In the genomic region with DNA sequence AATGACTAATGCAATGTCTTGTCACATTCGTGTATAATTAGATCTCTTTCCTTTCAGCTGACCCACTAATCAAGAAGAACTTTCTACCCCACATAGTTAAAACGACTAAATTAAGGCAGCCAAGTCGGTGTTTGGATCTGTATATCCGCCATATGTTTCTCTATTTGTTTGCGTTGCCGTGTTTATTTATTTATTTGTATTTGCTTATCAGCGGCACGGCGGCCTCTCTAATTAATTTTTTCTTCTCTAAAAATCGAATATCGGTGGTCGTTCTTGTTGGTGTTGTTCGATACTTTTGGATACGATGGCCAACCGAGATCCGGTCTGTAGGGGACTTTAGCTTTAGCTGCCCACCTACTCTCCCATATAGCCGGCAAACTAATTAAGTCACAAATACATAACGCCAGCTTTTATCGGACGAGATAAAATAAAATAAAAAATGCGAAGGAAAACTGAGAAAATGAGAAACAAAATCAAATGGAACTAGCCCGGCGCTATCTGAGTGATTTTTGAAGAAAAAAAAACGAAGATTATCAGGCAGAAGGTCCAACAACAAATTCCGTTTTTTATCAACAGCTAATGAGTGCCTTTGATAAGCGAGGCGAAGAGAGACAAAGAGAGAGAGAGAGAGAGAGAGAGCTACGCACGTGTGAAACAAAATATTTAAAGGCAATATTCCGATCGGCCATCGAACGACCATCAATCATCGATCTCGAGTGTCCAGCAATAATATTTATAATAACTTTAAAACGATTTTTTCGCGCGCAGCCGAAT, we compare ENCODE assay signal across 1 fruit fly cellular context.
A peak's percentile ranks its signal among the peaks of the same experiment; 100 is the strongest.
TF ChIP-seq lines count a peak whose summit lies in the region.

No protein-coding gene starts in this region.

TF ChIP-seq in whole organism, embryonic, 481 proteins besides CTCF, POLR2A, EP300 and RAD21 (continued from another document):
- peak; percentile 91 for TF ChIP-seq sqz (GFP tag; optimal IDR thresholded peaks at IDR 0.05; lab: Kevin White, UChicago)
- 0 out of 2 replicates have a peak, but pooled peaks have one; percentile 11 for TF ChIP-seq chm (GFP tag; IDR thresholded peaks at IDR 0.05; lab: Robert Waterston, UW)
- TF ChIP-seq CG1529 (GFP tag; optimal IDR thresholded peaks at IDR 0.05; lab: Kevin White, UChicago) = no peak
- TF ChIP-seq H2.0 (GFP tag; IDR thresholded peaks at IDR 0.05; lab: Robert Waterston, UW) = no peak
- TF ChIP-seq Meics (GFP tag; optimal IDR thresholded peaks at IDR 0.05; lab: Kevin White, UChicago) = peak; percentile 41
- peak; percentile 49 for TF ChIP-seq CG2678 (tag; optimal IDR thresholded peaks at IDR 0.05; lab: Kevin White, UChicago)
- TF ChIP-seq grn (GFP tag; optimal IDR thresholded peaks at IDR 0.05; lab: Kevin White, UChicago) = peak; percentile 85
- TF ChIP-seq D19A (tag; optimal IDR thresholded peaks at IDR 0.05; lab: Kevin White, UChicago) = no peak
- TF ChIP-seq hkb (optimal IDR thresholded peaks at IDR 0.05; lab: Kevin White, UChicago) = no peak
- TF ChIP-seq hkb (GFP tag; IDR thresholded peaks at IDR 0.05; lab: Robert Waterston, UW) = 0 out of 2 replicates have a peak, but pooled peaks have one; percentile 3
- peak; percentile 20; the same call in 1 of the 2 replicates for TF ChIP-seq sob (GFP tag; IDR thresholded peaks at IDR 0.05; lab: Robert Waterston, UW)
- peak; percentile 39 for TF ChIP-seq Fer1 (GFP tag; optimal IDR thresholded peaks at IDR 0.05; lab: Kevin White, UChicago)
- TF ChIP-seq CG7745 (tag; optimal IDR thresholded peaks at IDR 0.05; lab: Kevin White, UChicago) = no peak
- no peak for TF ChIP-seq Lhr (GFP tag; optimal IDR thresholded peaks at IDR 0.05; lab: Kevin White, UChicago)
- TF ChIP-seq dysf (GFP tag; IDR thresholded peaks at IDR 0.05; lab: Robert Waterston, UW) = no peak; the same call in 2 of the 3 replicates
- TF ChIP-seq CG10209 (GFP tag; optimal IDR thresholded peaks at IDR 0.05; lab: Kevin White, UChicago) = peak; percentile 36
- peak; percentile 64; the same call in 2 of the 3 replicates for TF ChIP-seq z (GFP tag; IDR thresholded peaks at IDR 0.05; lab: Robert Waterston, UW)
- TF ChIP-seq caup (GFP tag; optimal IDR thresholded peaks at IDR 0.05; lab: Kevin White, UChicago; ENCODE audit: severe bottlenecking) = peak; percentile 19
- TF ChIP-seq abd-A (tag; optimal IDR thresholded peaks at IDR 0.05; lab: Kevin White, UChicago) = peak; percentile 71
- TF ChIP-seq sens (GFP tag; lab: Kevin White, UChicago) = peak; percentile 74
- peak; percentile 62 for TF ChIP-seq sd (tag; optimal IDR thresholded peaks at IDR 0.05; lab: Kevin White, UChicago)
- TF ChIP-seq zen2 (GFP tag; IDR thresholded peaks at IDR 0.05; lab: Robert Waterston, UW; ENCODE audit: partially characterized antibody) = no peak
- peak; percentile 68; the same call in 1 of the 2 replicates for TF ChIP-seq Awh (GFP tag; IDR thresholded peaks at IDR 0.05; lab: Robert Waterston, UW)
- peak; percentile 24 for TF ChIP-seq CG3407 (GFP tag; optimal IDR thresholded peaks at IDR 0.05; lab: Kevin White, UChicago)
- TF ChIP-seq CG8281 (tag; optimal IDR thresholded peaks at IDR 0.05; lab: Kevin White, UChicago) = peak; percentile 0
- peak; percentile 13 for TF ChIP-seq fd3F (GFP tag; optimal IDR thresholded peaks at IDR 0.05; lab: Kevin White, UChicago)
- TF ChIP-seq Fer3 (tag; optimal IDR thresholded peaks at IDR 0.05; lab: Kevin White, UChicago) = peak; percentile 21
- TF ChIP-seq CHES-1-like (GFP tag; optimal IDR thresholded peaks at IDR 0.05; lab: Kevin White, UChicago) = peak; percentile 1
- no peak for TF ChIP-seq tap (tag; optimal IDR thresholded peaks at IDR 0.05; lab: Kevin White, UChicago)
- TF ChIP-seq klu (GFP tag; IDR thresholded peaks at IDR 0.05; lab: Robert Waterston, UW) = no peak
- TF ChIP-seq gce (GFP tag; IDR thresholded peaks at IDR 0.05; lab: Robert Waterston, UW) = no peak
- TF ChIP-seq MTF-1 (GFP tag; optimal IDR thresholded peaks at IDR 0.05; lab: Kevin White, UChicago; ENCODE audit: borderline replicate concordance) = no peak
- no peak for TF ChIP-seq dati (GFP tag; IDR thresholded peaks at IDR 0.05; lab: Robert Waterston, UW)
- no peak for TF ChIP-seq ab (GFP tag; optimal IDR thresholded peaks at IDR 0.05; lab: Kevin White, UChicago)
- no peak for TF ChIP-seq Optix (GFP tag; IDR thresholded peaks at IDR 0.05; lab: Robert Waterston, UW)
- TF ChIP-seq CG4360 (GFP tag; IDR thresholded peaks at IDR 0.05; lab: Robert Waterston, UW) = peak; percentile 18; the same call in 1 of the 2 replicates
- TF ChIP-seq Atf6 (GFP tag; IDR thresholded peaks at IDR 0.05; lab: Robert Waterston, UW) = 0 out of 2 replicates have a peak, but pooled peaks have one; percentile 23
- 0 out of 2 replicates have a peak, but pooled peaks have one; percentile 2 for TF ChIP-seq MBD-R2 (GFP tag; IDR thresholded peaks at IDR 0.05; lab: Robert Waterston, UW)
- 0 out of 2 replicates have a peak, but pooled peaks have one; percentile 7 for TF ChIP-seq vvl (GFP tag; IDR thresholded peaks at IDR 0.05; lab: Robert Waterston, UW)
- no peak for TF ChIP-seq eve (GFP tag; optimal IDR thresholded peaks at IDR 0.05; lab: Kevin White, UChicago)
- peak; percentile 63 for TF ChIP-seq cwo (GFP tag; optimal IDR thresholded peaks at IDR 0.05; lab: Kevin White, UChicago)
- peak; percentile 13 for TF ChIP-seq CG2120 (GFP tag; optimal IDR thresholded peaks at IDR 0.05; lab: Kevin White, UChicago)
- peak; percentile 44 for TF ChIP-seq Hmr (GFP tag; optimal IDR thresholded peaks at IDR 0.05; lab: Kevin White, UChicago)
- no peak for TF ChIP-seq Hr78 (GFP tag; optimal IDR thresholded peaks at IDR 0.05; lab: Kevin White, UChicago)
- 0 out of 4 replicates have a peak, but pooled peaks have one; percentile 62 for TF ChIP-seq chinmo (GFP tag; IDR thresholded peaks at IDR 0.05; lab: Robert Waterston, UW; ENCODE audit: partially characterized antibody)
- TF ChIP-seq Elba2 (GFP tag; optimal IDR thresholded peaks at IDR 0.05; lab: Kevin White, UChicago) = no peak
- no peak for TF ChIP-seq CG17912 (GFP tag; optimal IDR thresholded peaks at IDR 0.05; lab: Kevin White, UChicago)
- TF ChIP-seq Blimp-1 (GFP tag; optimal IDR thresholded peaks at IDR 0.05; lab: Kevin White, UChicago) = no peak
- peak; percentile 82 for TF ChIP-seq exex (tag; optimal IDR thresholded peaks at IDR 0.05; lab: Kevin White, UChicago)
- TF ChIP-seq mirr (GFP tag; optimal IDR thresholded peaks at IDR 0.05; lab: Kevin White, UChicago) = peak; percentile 27
- peak; percentile 28 for TF ChIP-seq twi (tag; optimal IDR thresholded peaks at IDR 0.05; lab: Kevin White, UChicago)
- TF ChIP-seq Dip2 (GFP tag; IDR thresholded peaks at IDR 0.05; lab: Robert Waterston, UW) = no peak
- TF ChIP-seq CG12659 (GFP tag; optimal IDR thresholded peaks at IDR 0.05; lab: Kevin White, UChicago) = peak; percentile 26
- TF ChIP-seq CG6813 (GFP tag; optimal IDR thresholded peaks at IDR 0.05; lab: Kevin White, UChicago) = peak; percentile 43
- TF ChIP-seq CG18599 (GFP tag; optimal IDR thresholded peaks at IDR 0.05; lab: Kevin White, UChicago) = peak; percentile 25
- peak; percentile 30 to 78 for TF ChIP-seq Trl (optimal IDR thresholded peaks at IDR 0.05; lab: Kevin White, UChicago)
- no peak for TF ChIP-seq Trl (GFP tag; optimal IDR thresholded peaks at IDR 0.05; lab: Kevin White, UChicago)
- no peak for TF ChIP-seq CG2889 (GFP tag; IDR thresholded peaks at IDR 0.05; lab: Robert Waterston, UW)
- peak; percentile 0 for TF ChIP-seq CG13296 (GFP tag; optimal IDR thresholded peaks at IDR 0.05; lab: Kevin White, UChicago)
- peak; percentile 46 for TF ChIP-seq CG15514 (GFP tag; optimal IDR thresholded peaks at IDR 0.05; lab: Kevin White, UChicago)
- no peak for TF ChIP-seq Eip74EF (GFP tag; optimal IDR thresholded peaks at IDR 0.05; lab: Kevin White, UChicago)
- TF ChIP-seq CG17829 (tag; optimal IDR thresholded peaks at IDR 0.05; lab: Kevin White, UChicago) = no peak
- TF ChIP-seq CG31441 (GFP tag; IDR thresholded peaks at IDR 0.05; lab: Robert Waterston, UW) = no peak
- no peak for TF ChIP-seq Pdp1 (GFP tag; optimal IDR thresholded peaks at IDR 0.05; lab: Kevin White, UChicago)
- TF ChIP-seq Aef1 (GFP tag; IDR thresholded peaks at IDR 0.05; lab: Robert Waterston, UW) = no peak
- TF ChIP-seq CG30431 (GFP tag; optimal IDR thresholded peaks at IDR 0.05; lab: Kevin White, UChicago) = no peak
- TF ChIP-seq CG13894 (tag; optimal IDR thresholded peaks at IDR 0.05; lab: Kevin White, UChicago) = peak; percentile 13
- peak; percentile 11 for TF ChIP-seq CG34376 (GFP tag; optimal IDR thresholded peaks at IDR 0.05; lab: Kevin White, UChicago)
- TF ChIP-seq GATAe (GFP tag; conservative IDR thresholded peaks at IDR 0.05; lab: Robert Waterston, UW) = peak; percentile 55
- peak; percentile 27 for TF ChIP-seq PHDP (tag; optimal IDR thresholded peaks at IDR 0.05; lab: Kevin White, UChicago)
